Fruit fly (Drosophila melanogaster) whole organism, embryonic: ENCODE data around the gene CG8420.
A peak's percentile ranks its signal among the peaks of the same experiment; 100 is the strongest.

Experiments used
- Antp ChIP-seq: fragments of 200-800 bp; sonication (Bioruptor generic); optimal IDR thresholded peaks from 3 replicates; lab custom pipeline; 2016; ENCODE audit warnings: missing biosample characterization, missing genetic modification characterization
- Bdp1 ChIP-seq: fragments of 200-800 bp; sonication (Bioruptor generic); optimal IDR thresholded peaks from 3 replicates; lab custom pipeline; 2016; ENCODE audit warnings: missing biosample characterization, missing genetic modification characterization
- Blimp-1 ChIP-seq: fragments of 200-800 bp; sonication (Bioruptor generic); optimal IDR thresholded peaks from 3 replicates; lab custom pipeline; 2018; ENCODE audit warnings: missing biosample characterization, missing genetic modification characterization, mild to moderate bottlenecking, moderate library complexity, missing genetic modification reagents
- Bteb2 ChIP-seq: fragments of 200-800 bp; sonication (Bioruptor generic); optimal IDR thresholded peaks from 2 replicates; lab custom pipeline; 2016; ENCODE audit warnings: missing biosample characterization, missing genetic modification characterization
- CG10543 ChIP-seq: fragments of 200-800 bp; sonication (Bioruptor generic); optimal IDR thresholded peaks from 3 replicates; lab custom pipeline; 2017; ENCODE audit warnings: missing biosample characterization, mild to moderate bottlenecking, missing genetic modification characterization, moderate library complexity
- CG10959 ChIP-seq: fragments of 200-800 bp; sonication (Bioruptor generic); IDR thresholded peaks from 2 replicates; pipeline ENCODE4 v1.3.6; 2022; ENCODE audit warnings: missing biosample characterization, missing genetic modification characterization
- CG12659 ChIP-seq: fragments of 200-800 bp; sonication (Bioruptor generic); optimal IDR thresholded peaks from 3 replicates; lab custom pipeline; 2017; ENCODE audit warnings: mild to moderate bottlenecking, missing biosample characterization, missing genetic modification reagents, missing genetic modification characterization
- CG13296 ChIP-seq: fragments of 200-800 bp; sonication (Bioruptor generic); optimal IDR thresholded peaks from 3 replicates; lab custom pipeline; 2018; ENCODE audit warnings: missing biosample characterization, mild to moderate bottlenecking, missing genetic modification characterization
- CG13424 ChIP-seq: fragments of 200-800 bp; sonication (Bioruptor generic); optimal IDR thresholded peaks from 2 replicates; lab custom pipeline; 2019; ENCODE audit warnings: missing biosample characterization, mild to moderate bottlenecking, missing genetic modification characterization, moderate library complexity
- CG1603 ChIP-seq: fragments of 200-800 bp; sonication (Bioruptor generic); optimal IDR thresholded peaks from 2 replicates; lab custom pipeline; 2019; ENCODE audit warnings: missing biosample characterization, mild to moderate bottlenecking, missing genetic modification characterization, moderate library complexity
- CG17359 ChIP-seq: fragments of 200-800 bp; sonication (Bioruptor generic); optimal IDR thresholded peaks from 3 replicates; lab custom pipeline; 2018; ENCODE audit warnings: missing biosample characterization, mild to moderate bottlenecking, missing genetic modification characterization, moderate library complexity
- CG17802 ChIP-seq: fragments of 200-800 bp; sonication (Bioruptor generic); optimal IDR thresholded peaks from 2 replicates; lab custom pipeline; 2018; ENCODE audit warnings: missing biosample characterization, mild to moderate bottlenecking, missing genetic modification characterization, moderate library complexity
- CG2199 ChIP-seq: fragments of 200-800 bp; sonication (Bioruptor generic); IDR thresholded peaks from 3 replicates; pipeline ENCODE4 v1.3.6; 2022; ENCODE audit warnings: missing biosample characterization, missing genetic modification characterization
- CG2712 ChIP-seq: fragments of 200-800 bp; optimal IDR thresholded peaks from 3 replicates; lab custom pipeline; 2019; ENCODE audit warnings: missing biosample characterization, mild to moderate bottlenecking, missing genetic modification characterization, moderate library complexity
- CG3847 ChIP-seq: fragments of 200-800 bp; sonication (Bioruptor generic); IDR thresholded peaks from 2 replicates; pipeline ENCODE4 v1.3.6; 2022; ENCODE audit warnings: missing biosample characterization, missing genetic modification characterization
- CG43689 ChIP-seq: fragments of 200-800 bp; sonication (Bioruptor generic); IDR thresholded peaks from 2 replicates; pipeline ENCODE4 v1.3.6; 2022; ENCODE audit warnings: missing biosample characterization, missing genetic modification characterization
- CG4730 ChIP-seq: fragments of 200-800 bp; sonication (Bioruptor generic); IDR thresholded peaks from 2 replicates; pipeline ENCODE4 v1.3.6; 2022; ENCODE audit warnings: missing biosample characterization, missing genetic modification characterization
- CG6175 ChIP-seq: fragments of 200-800 bp; sonication (Bioruptor generic); IDR thresholded peaks from 3 replicates; pipeline ENCODE4 v1.3.6; 2022; ENCODE audit warnings: missing biosample characterization, missing genetic modification characterization
- CG6813 ChIP-seq: fragments of 200-800 bp; sonication (Bioruptor generic); optimal IDR thresholded peaks from 2 replicates; lab custom pipeline; 2017; ENCODE audit warnings: missing biosample characterization, missing genetic modification characterization, mild to moderate bottlenecking, moderate library complexity, missing genetic modification reagents
- Chrac-16 ChIP-seq: fragments of 200-800 bp; sonication (Bioruptor generic); optimal IDR thresholded peaks from 3 replicates; lab custom pipeline; 2016; ENCODE audit warnings: missing biosample characterization, missing genetic modification characterization
- Dbx ChIP-seq: fragments of 200-800 bp; sonication (Bioruptor generic); IDR thresholded peaks from 3 replicates; pipeline ENCODE4 v1.3.6; 2022; ENCODE audit warnings: missing biosample characterization, missing genetic modification characterization
- Dek ChIP-seq: fragments of 200-800 bp; sonication (Bioruptor generic); optimal IDR thresholded peaks from 3 replicates; lab custom pipeline; 2019; ENCODE audit warnings: missing biosample characterization, mild to moderate bottlenecking, missing genetic modification characterization, moderate library complexity
- Doc2 ChIP-seq: fragments of 200-800 bp; sonication (Bioruptor generic); IDR thresholded peaks from 2 replicates; pipeline ENCODE4 v1.3.6; 2022; ENCODE audit warnings: missing biosample characterization, missing genetic modification characterization
- E2f1 ChIP-seq: fragments of 200-800 bp; sonication (Bioruptor generic); IDR thresholded peaks from 2 replicates; pipeline ENCODE4 v1.3.6; 2022; ENCODE audit warnings: missing biosample characterization, missing genetic modification characterization
- ERR ChIP-seq: fragments of 200-800 bp; sonication (Bioruptor generic); optimal IDR thresholded peaks from 2 replicates; lab custom pipeline; 2016; ENCODE audit warnings: missing biosample characterization, missing genetic modification characterization
- Hmx ChIP-seq: fragments of 200-800 bp; sonication (Bioruptor generic); optimal IDR thresholded peaks from 2 replicates; lab custom pipeline; 2016; ENCODE audit warnings: missing biosample characterization, missing genetic modification characterization
- MTF-1 ChIP-seq: fragments of 200-800 bp; sonication (Bioruptor generic); optimal IDR thresholded peaks from 2 replicates; lab custom pipeline; 2018; ENCODE audit warnings: missing biosample characterization, mild to moderate bottlenecking, missing genetic modification characterization, borderline replicate concordance
- Med ChIP-seq: fragments of 200-800 bp; sonication (Bioruptor generic); peaks from one replicate; lab custom pipeline; 2016; ENCODE audit warnings: missing biosample characterization, missing genetic modification characterization, mild to moderate bottlenecking, inconsistent platforms, moderate library complexity
- Oli ChIP-seq: fragments of 200-800 bp; sonication (Bioruptor generic); optimal IDR thresholded peaks from 2 replicates; lab custom pipeline; 2018; ENCODE audit warnings: missing biosample characterization, mild to moderate bottlenecking, missing genetic modification characterization, moderate library complexity
- Rx ChIP-seq: fragments of 200-800 bp; sonication (Bioruptor generic); IDR thresholded peaks from 2 replicates; pipeline ENCODE4 v1.3.6; 2022; ENCODE audit warnings: missing biosample characterization, missing genetic modification characterization
- Ssrp ChIP-seq: fragments of 200-800 bp; sonication (Bioruptor generic); optimal IDR thresholded peaks from 2 replicates; lab custom pipeline; 2018; ENCODE audit warnings: missing biosample characterization, mild to moderate bottlenecking, missing genetic modification characterization, moderate library complexity
- Xbp1 ChIP-seq: fragments of 200-800 bp; sonication (Bioruptor generic); optimal IDR thresholded peaks from 3 replicates; lab custom pipeline; 2016; ENCODE audit warnings: missing biosample characterization, mild to moderate bottlenecking, missing genetic modification characterization
- YL-1 ChIP-seq: fragments of 200-800 bp; sonication (Bioruptor generic); optimal IDR thresholded peaks from 3 replicates; lab custom pipeline; 2017; ENCODE audit warnings: missing biosample characterization, mild to moderate bottlenecking, missing genetic modification characterization
- dysf ChIP-seq: fragments of 200-800 bp; sonication (Bioruptor generic); IDR thresholded peaks from 3 replicates; pipeline ENCODE4 v1.3.6; 2022; ENCODE audit warnings: missing biosample characterization, missing genetic modification characterization
- en ChIP-seq: fragments of 200-800 bp; sonication (Bioruptor generic); optimal IDR thresholded peaks from 2 replicates; lab custom pipeline; 2016; ENCODE audit warnings: missing biosample characterization, missing genetic modification characterization
- eyg ChIP-seq: fragments of 200-800 bp; sonication (Bioruptor generic); optimal IDR thresholded peaks from 3 replicates; lab custom pipeline; 2016; ENCODE audit warnings: missing biosample characterization, missing genetic modification characterization
- jing ChIP-seq: fragments of 200-800 bp; sonication (Bioruptor generic); optimal IDR thresholded peaks from 2 replicates; lab custom pipeline; 2018; ENCODE audit warnings: missing biosample characterization, mild to moderate bottlenecking, missing genetic modification characterization
- klu ChIP-seq: fragments of 200-800 bp; sonication (Bioruptor generic); IDR thresholded peaks from 2 replicates; pipeline ENCODE4 v1.3.6; 2022; ENCODE audit warnings: missing biosample characterization, missing genetic modification characterization
- nmo ChIP-seq: fragments of 200-800 bp; sonication (Bioruptor generic); optimal IDR thresholded peaks from 2 replicates; lab custom pipeline; 2018; ENCODE audit warnings: missing biosample characterization, mild to moderate bottlenecking, missing genetic modification characterization, moderate library complexity
- phol ChIP-seq: fragments of 200-800 bp; sonication (Bioruptor generic); optimal IDR thresholded peaks from 3 replicates; lab custom pipeline; 2018; ENCODE audit warnings: missing biosample characterization, mild to moderate bottlenecking, missing genetic modification characterization, moderate library complexity
- schlank ChIP-seq: fragments of 200-800 bp; sonication (Bioruptor generic); optimal IDR thresholded peaks from 2 replicates; lab custom pipeline; 2018; ENCODE audit warnings: missing biosample characterization, mild to moderate bottlenecking, missing genetic modification characterization
- sd ChIP-seq: fragments of 200-800 bp; sonication (Bioruptor generic); optimal IDR thresholded peaks from 3 replicates; lab custom pipeline; 2018; ENCODE audit warnings: missing biosample characterization, mild to moderate bottlenecking, missing genetic modification characterization, moderate library complexity
- sens ChIP-seq: fragments of 200-800 bp; sonication (Bioruptor generic); peaks from one replicate; lab custom pipeline; 2016; ENCODE audit warnings: missing biosample characterization, missing genetic modification characterization
- slou ChIP-seq: fragments of 200-800 bp; sonication (Bioruptor generic); optimal IDR thresholded peaks from 3 replicates; lab custom pipeline; 2016; ENCODE audit warnings: missing biosample characterization, missing genetic modification characterization
- so ChIP-seq: fragments of 200-800 bp; sonication (Bioruptor generic); IDR thresholded peaks from 3 replicates; pipeline ENCODE4 v1.3.6; 2022; ENCODE audit warnings: missing biosample characterization, missing genetic modification characterization
- ssp ChIP-seq: fragments of 200-800 bp; sonication (Bioruptor generic); IDR thresholded peaks from 2 replicates; pipeline ENCODE4 v1.3.6; 2022; ENCODE audit warnings: missing biosample characterization, missing genetic modification characterization
- tio ChIP-seq: fragments of 200-800 bp; sonication (Bioruptor generic); optimal IDR thresholded peaks from 2 replicates; lab custom pipeline; 2017; ENCODE audit warnings: missing biosample characterization, missing genetic modification characterization, inconsistent platforms
- tll ChIP-seq, 2 experiments: fragments of 200-800 bp in 1 of 2; fragments of >200 bp in 1 of 2; sonication (Bioruptor generic) in 1 of 2; optimal IDR thresholded peaks; 2 replicates each; lab custom pipeline; 2017 to 2019; ENCODE audit warnings: missing biosample characterization in 2 of 2, missing genetic modification characterization in 2 of 2, mild to moderate bottlenecking in 1 of 2, moderate library complexity in 1 of 2
- vfl ChIP-seq: fragments of 200-800 bp; sonication (Bioruptor generic); optimal IDR thresholded peaks from 2 replicates; lab custom pipeline; 2016; ENCODE audit warnings: missing biosample characterization, missing genetic modification characterization
- yki ChIP-seq: fragments of >200 bp; optimal IDR thresholded peaks from 3 replicates; lab custom pipeline; 2018
- zen2 ChIP-seq: fragments of 200-800 bp; sonication (Bioruptor generic); IDR thresholded peaks from 3 replicates; pipeline ENCODE4 v1.3.6; 2022; ENCODE audit warnings: missing biosample characterization, missing genetic modification characterization; ENCODE audit not compliant: partially characterized antibody

The CG8420 gene

DNA sequence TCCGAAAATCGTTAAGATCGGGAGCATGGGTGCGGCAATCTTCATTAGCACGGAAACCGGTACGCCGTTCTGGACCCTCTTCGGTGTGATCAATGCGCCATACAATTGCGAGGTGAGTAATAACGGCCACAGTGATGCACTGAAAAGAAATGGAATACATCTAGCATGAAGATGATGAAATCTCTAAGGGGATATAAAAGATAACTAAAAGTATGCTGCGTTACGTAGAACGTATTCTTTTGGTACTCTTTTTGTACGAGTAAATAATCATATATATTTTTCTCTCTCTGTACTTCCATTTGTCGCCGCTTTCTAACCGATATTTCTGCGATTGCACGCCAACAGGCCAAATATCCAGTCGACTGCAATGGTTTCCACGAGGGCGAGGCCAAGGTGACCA, 4.4 kb downstream of the CG8420 start (continued):
- TF ChIP-seq ssp (GFP tag; lab: Robert Waterston, UW) = no peak
- no peak for TF ChIP-seq Bdp1 (GFP tag; lab: Kevin White, UChicago)
- TF ChIP-seq Oli = peak; percentile 15
- TF ChIP-seq E2f1 = peak; percentile 35; the same call in 1 of the 2 replicates
- no peak for TF ChIP-seq YL-1 (GFP tag; lab: Kevin White, UChicago)
- TF ChIP-seq CG6175 = no peak
- TF ChIP-seq Chrac-16 (GFP tag; lab: Kevin White, UChicago) = peak; percentile 18
- TF ChIP-seq nmo (GFP tag; lab: Kevin White, UChicago) = peak; percentile 32
- no peak for TF ChIP-seq sd (tag; lab: Kevin White, UChicago)
- TF ChIP-seq CG2712 (tag; lab: Kevin White, UChicago) = peak; percentile 45
- no peak for TF ChIP-seq CG10543 (GFP tag; lab: Kevin White, UChicago)
- no peak for TF ChIP-seq eyg
- 0 out of 3 replicates have a peak, but pooled peaks have one; percentile 33 for TF ChIP-seq dysf (GFP tag; lab: Robert Waterston, UW)
- TF ChIP-seq ERR = no peak
- peak; percentile 14 for TF ChIP-seq Antp (GFP tag; lab: Kevin White, UChicago)
- TF ChIP-seq CG43689 = no peak
- TF ChIP-seq Blimp-1 (GFP tag; lab: Kevin White, UChicago) = peak; percentile 40
- peak; percentile 16 for TF ChIP-seq CG13424 (tag; lab: Kevin White, UChicago)
- no peak for TF ChIP-seq tio (GFP tag; lab: Kevin White, UChicago)
- no peak for TF ChIP-seq Hmx (GFP tag; lab: Kevin White, UChicago)
- peak; percentile 78 for TF ChIP-seq sens (GFP tag; lab: Kevin White, UChicago)
- no peak for TF ChIP-seq tll (GFP tag; optimal IDR thresholded peaks at IDR 0.05; lab: Kevin White, UChicago)
- TF ChIP-seq CG1603 (tag; lab: Kevin White, UChicago) = peak; percentile 54
- 0 out of 2 replicates have a peak, but pooled peaks have one; percentile 45 for TF ChIP-seq CG4730 (GFP tag; lab: Robert Waterston, UW)
- no peak for TF ChIP-seq Dbx
- TF ChIP-seq so = peak; percentile 52; the same call in 1 of the 3 replicates
- no peak for TF ChIP-seq yki (lab: Kevin White, UChicago)
- no peak for TF ChIP-seq CG2199 (GFP tag; lab: Robert Waterston, UW)
- TF ChIP-seq CG12659 (GFP tag; lab: Kevin White, UChicago) = no peak
- TF ChIP-seq Rx (GFP tag; lab: Robert Waterston, UW) = no peak; the same call in 1 of the 2 replicates
- no peak for TF ChIP-seq MTF-1
- no peak for TF ChIP-seq Dek (tag; lab: Kevin White, UChicago)
- TF ChIP-seq Ssrp (tag; lab: Kevin White, UChicago) = peak; percentile 42
- peak; percentile 78 for TF ChIP-seq Med (GFP tag; lab: Kevin White, UChicago)
- TF ChIP-seq CG17802 = no peak
- no peak for TF ChIP-seq schlank (tag; lab: Kevin White, UChicago)
- no peak for TF ChIP-seq jing (GFP tag; lab: Kevin White, UChicago)
- TF ChIP-seq zen2 (GFP tag; lab: Robert Waterston, UW) = no peak
- no peak for TF ChIP-seq Bteb2 (GFP tag; lab: Kevin White, UChicago)
- no peak for TF ChIP-seq en (GFP tag; lab: Kevin White, UChicago)
- peak; percentile 36; the same call in 1 of the 2 replicates for TF ChIP-seq CG3847 (GFP tag; lab: Robert Waterston, UW)
- no peak for TF ChIP-seq Doc2 (GFP tag; lab: Robert Waterston, UW)
- no peak for TF ChIP-seq klu (GFP tag; lab: Robert Waterston, UW)
- peak; percentile 33 for TF ChIP-seq Xbp1 (GFP tag; lab: Kevin White, UChicago)
- no peak for TF ChIP-seq vfl (GFP tag; lab: Kevin White, UChicago)
- TF ChIP-seq CG6813 = no peak
- TF ChIP-seq slou (GFP tag; lab: Kevin White, UChicago) = no peak
- peak; percentile 31 for TF ChIP-seq phol (tag; lab: Kevin White, UChicago)
- no peak for TF ChIP-seq CG10959
- TF ChIP-seq CG17359 (tag; lab: Kevin White, UChicago) = peak; percentile 46
- no peak for TF ChIP-seq CG13296 (GFP tag; lab: Kevin White, UChicago)
